Worm (Caenorhabditis elegans): ENCODE measurements around the gene ZK899.2.
A peak's percentile ranks its signal among the peaks of the same experiment; 100 is the strongest.

The ZK899.2 gene

ce11 chrX:9483754-9484153 lies 32.0 kb upstream of the ZK899.2 start:
- no peak for TF ChIP-seq pqm-1 (tag; optimal IDR thresholded peaks at IDR 0.05)
- no peak for TF ChIP-seq egl-13 (tag; optimal IDR thresholded peaks at IDR 0.05)
- TF ChIP-seq efl-1 (optimal IDR thresholded peaks at IDR 0.05), result no peak
- TF ChIP-seq efl-1 (GFP tag; optimal IDR thresholded peaks at IDR 0.05 in 1 of 2), result peak in 1 of 2 experiments; percentile 14
- TF ChIP-seq sup-37 (GFP tag; optimal IDR thresholded peaks at IDR 0.05), result no peak
- TF ChIP-seq pag-3 (tag; optimal IDR thresholded peaks at IDR 0.05; ENCODE audit: borderline replicate concordance, insufficient read depth), result no peak

- TF ChIP-seq ceh-88 (GFP tag; IDR thresholded peaks at IDR 0.05), result no peak
- no peak for TF ChIP-seq nhr-11 (tag; optimal IDR thresholded peaks at IDR 0.05)
- TF ChIP-seq skn-1 (tag; optimal IDR thresholded peaks at IDR 0.05), result no peak
- TF ChIP-seq snpc-4 (tag; optimal IDR thresholded peaks at IDR 0.05), result no peak
- no peak for TF ChIP-seq pqm-1 (tag; optimal IDR thresholded peaks at IDR 0.05)
- TF ChIP-seq F16B12.6 (tag; optimal IDR thresholded peaks at IDR 0.05), result no peak
- TF ChIP-seq nhr-19 (GFP tag; conservative IDR thresholded peaks at IDR 0.05), result no peak
- no peak for TF ChIP-seq elt-2 (tag; optimal IDR thresholded peaks at IDR 0.05)
- no peak for TF ChIP-seq tbx-2 (tag; optimal IDR thresholded peaks at IDR 0.05)
- no peak for TF ChIP-seq dsc-1 (tag; optimal IDR thresholded peaks at IDR 0.05)
- no peak for TF ChIP-seq C04F5.9 (tag; optimal IDR thresholded peaks at IDR 0.05)
- TF ChIP-seq nhr-71 (tag; optimal IDR thresholded peaks at IDR 0.05), result no peak
- no peak for TF ChIP-seq unc-30 (tag; optimal IDR thresholded peaks at IDR 0.05)
Observed at ce11 chrX:9476752-9477151, 25.0 kb upstream of the ZK899.2 start.

- no peak for TF ChIP-seq ces-1 (GFP tag; optimal IDR thresholded peaks at IDR 0.05)
- TF ChIP-seq ceh-8 (GFP tag; optimal IDR thresholded peaks at IDR 0.05), result no peak
- TF ChIP-seq ztf-11 (tag; optimal IDR thresholded peaks at IDR 0.05), result no peak
- no peak for TF ChIP-seq ceh-90 (tag; optimal IDR thresholded peaks at IDR 0.05)
- no peak for TF ChIP-seq nhr-76 (tag; optimal IDR thresholded peaks at IDR 0.05)
- no peak for TF ChIP-seq elt-2 (tag; optimal IDR thresholded peaks at IDR 0.05)
- TF ChIP-seq aha-1 (tag; optimal IDR thresholded peaks at IDR 0.05), result no peak
- TF ChIP-seq sptf-1 (tag; optimal IDR thresholded peaks at IDR 0.05), result no peak
- no peak for TF ChIP-seq mef-2 (tag; optimal IDR thresholded peaks at IDR 0.05)
- TF ChIP-seq C04F5.9 (tag; optimal IDR thresholded peaks at IDR 0.05), result no peak
- TF ChIP-seq hpl-2 (GFP tag; optimal IDR thresholded peaks at IDR 0.05), result no peak
- no peak for TF ChIP-seq xbp-1 (tag; optimal IDR thresholded peaks at IDR 0.05)
Observed at ce11 chrX:9472170-9472569, 20.4 kb upstream of the ZK899.2 start, which contains the start of gene gap-2. Gene gap-2, plus strand, starts transcription at chrX:9472470.

ce11 chrX:9467573-9467972 lies 15.8 kb upstream of the ZK899.2 start:
- TF ChIP-seq swsn-7 (tag; optimal IDR thresholded peaks at IDR 0.05), result peak; percentile 70
- TF ChIP-seq ces-1 (GFP tag; optimal IDR thresholded peaks at IDR 0.05), result no peak
- TF ChIP-seq nhr-20 (tag; optimal IDR thresholded peaks at IDR 0.05), result peak; percentile 85
- peak; percentile 75 for TF ChIP-seq nhr-71 (tag; optimal IDR thresholded peaks at IDR 0.05)
- peak; percentile 48 for TF ChIP-seq nhr-85 (tag)
- TF ChIP-seq Y116A8C.19 (tag; optimal IDR thresholded peaks at IDR 0.05; ENCODE audit: borderline replicate concordance), result no peak
- TF ChIP-seq unc-86 (tag; optimal IDR thresholded peaks at IDR 0.05), result peak; percentile 21
- no peak for TF ChIP-seq fkh-4 (tag; optimal IDR thresholded peaks at IDR 0.05; ENCODE audit: borderline replicate concordance)
- peak; percentile 70 for TF ChIP-seq nhr-19 (GFP tag; conservative IDR thresholded peaks at IDR 0.05)
- TF ChIP-seq ztf-11 (tag; optimal IDR thresholded peaks at IDR 0.05), result peak in 1 of 2 experiments; percentile 24
- peak; percentile 62 for TF ChIP-seq lir-3 (tag; optimal IDR thresholded peaks at IDR 0.05; ENCODE audit: poor library complexity)
- TF ChIP-seq ets-5 (GFP tag; IDR thresholded peaks at IDR 0.05), result no peak
- no peak for TF ChIP-seq pag-3 (tag; optimal IDR thresholded peaks at IDR 0.05; ENCODE audit: borderline replicate concordance, insufficient read depth)
- TF ChIP-seq mab-9 (GFP tag; IDR thresholded peaks at IDR 0.05), result peak; percentile 48
- TF ChIP-seq egl-13 (tag; optimal IDR thresholded peaks at IDR 0.05), result peak; percentile 27
- peak; percentile 78 for TF ChIP-seq nhr-90 (tag; optimal IDR thresholded peaks at IDR 0.05; ENCODE audit: poor library complexity)
- TF ChIP-seq unc-130 (tag; optimal IDR thresholded peaks at IDR 0.05), result no peak
- peak; percentile 36 to 61 for TF ChIP-seq lin-35 (GFP tag; optimal IDR thresholded peaks at IDR 0.05)
- TF ChIP-seq irx-1 (tag; optimal IDR thresholded peaks at IDR 0.05), result peak; percentile 77
- peak; percentile 87 for TF ChIP-seq dsc-1 (tag; optimal IDR thresholded peaks at IDR 0.05)
- TF ChIP-seq unc-62 (GFP tag; optimal IDR thresholded peaks at IDR 0.05), result no peak
- peak; percentile 4 for TF ChIP-seq nhr-76 (tag; optimal IDR thresholded peaks at IDR 0.05)
- TF ChIP-seq xbp-1 (tag; optimal IDR thresholded peaks at IDR 0.05), result peak; percentile 74
- TF ChIP-seq fos-1 (tag; optimal IDR thresholded peaks at IDR 0.05), result peak; percentile 70
- peak; percentile 9 for TF ChIP-seq elt-2 (tag; optimal IDR thresholded peaks at IDR 0.05)
- peak; percentile 12 for TF ChIP-seq pax-3 (tag; optimal IDR thresholded peaks at IDR 0.05)
- TF ChIP-seq lin-39 (tag; optimal IDR thresholded peaks at IDR 0.05), result peak; percentile 32
- TF ChIP-seq hlh-17 (GFP tag; optimal IDR thresholded peaks at IDR 0.05; ENCODE audit: borderline replicate concordance), result no peak
- no peak for TF ChIP-seq lin-15B (tag; optimal IDR thresholded peaks at IDR 0.05)

Measured in whole organism, L1 larva.